Worm (Caenorhabditis elegans) whole organism, L3 larva: ENCODE measurements around the gene C15B12.8.

Experiments
- R02D3.7 ChIP-seq: fragments of 150-350 bp; optimal IDR thresholded peaks from 2 replicates; lab custom pipeline; 2014; ENCODE audit warnings: missing biosample characterization, missing genetic modification characterization
- aly-2 ChIP-seq: fragments of 150-350 bp; optimal IDR thresholded peaks from 2 replicates; lab custom pipeline; 2014; ENCODE audit warnings: missing biosample characterization, missing genetic modification characterization
- ama-1 ChIP-seq: fragments of 150-350 bp; optimal IDR thresholded peaks from 2 replicates; lab custom pipeline; 2018
- ceh-28 ChIP-seq: fragments of 150-350 bp; optimal IDR thresholded peaks from 2 replicates; lab custom pipeline; 2014; ENCODE audit warnings: missing biosample characterization, missing genetic modification reagents, missing genetic modification characterization
- ceh-82 ChIP-seq: fragments of 150-350 bp; optimal IDR thresholded peaks from 2 replicates; lab custom pipeline; 2014; ENCODE audit warnings: missing biosample characterization, missing genetic modification characterization
- ceh-9 ChIP-seq: sonication (generic microtip); optimal IDR thresholded peaks from 2 replicates; lab custom pipeline; 2018; ENCODE audit warnings: missing biosample characterization, missing genetic modification characterization
- egl-27 ChIP-seq: sonication (generic microtip); optimal IDR thresholded peaks from 4 replicates; lab custom pipeline; 2017; ENCODE audit warnings: missing biosample characterization, missing genetic modification reagents, missing genetic modification characterization
- egl-5 ChIP-seq: fragments of 150-350 bp; optimal IDR thresholded peaks from 2 replicates; lab custom pipeline; 2017; ENCODE audit warnings: missing biosample characterization, missing genetic modification reagents, missing genetic modification characterization, inconsistent platforms
- elt-1 ChIP-seq: fragments of 150-350 bp; optimal IDR thresholded peaks from 2 replicates; lab custom pipeline; 2014; ENCODE audit warnings: missing biosample characterization, missing genetic modification characterization
- elt-2 ChIP-seq: sonication (generic microtip); optimal IDR thresholded peaks from 2 replicates; lab custom pipeline; 2016; ENCODE audit warnings: missing genetic modification reagents, mild to moderate bottlenecking, missing genetic modification characterization, missing compliant biosample characterization
- elt-3 ChIP-seq, 3 experiments: fragments of 150-350 bp in 1 of 3; sonication (generic microtip) in 2 of 3; optimal IDR thresholded peaks; 2 replicates in 2 of 3; 4 replicates in 1 of 3; lab custom pipeline; 2014 to 2017; ENCODE audit warnings: missing biosample characterization in 3 of 3, missing genetic modification characterization in 3 of 3
- eor-1 ChIP-seq, 2 experiments: fragments of 150-350 bp; optimal IDR thresholded peaks; 2 replicates each; lab custom pipeline; 2014 to 2018; ENCODE audit warnings: missing biosample characterization in 2 of 2, missing genetic modification characterization in 2 of 2
- fkh-10 ChIP-seq: sonication (generic microtip); optimal IDR thresholded peaks from 2 replicates; lab custom pipeline; 2017; ENCODE audit warnings: missing biosample characterization, missing genetic modification reagents, missing genetic modification characterization
- fkh-2 ChIP-seq: fragments of 150-350 bp; optimal IDR thresholded peaks from 2 replicates; lab custom pipeline; 2014; ENCODE audit warnings: missing biosample characterization, missing genetic modification reagents, missing genetic modification characterization
- hmg-11 ChIP-seq: sonication (generic microtip); optimal IDR thresholded peaks from 2 replicates; lab custom pipeline; 2016; ENCODE audit warnings: missing genetic modification characterization, missing compliant biosample characterization
- jun-1 ChIP-seq: fragments of 150-350 bp; optimal IDR thresholded peaks from 2 replicates; lab custom pipeline; 2014; ENCODE audit warnings: missing biosample characterization, missing genetic modification reagents, missing genetic modification characterization
- lin-15B ChIP-seq: fragments of 150-350 bp; optimal IDR thresholded peaks from 2 replicates; lab custom pipeline; 2014; ENCODE audit warnings: missing biosample characterization, missing genetic modification characterization
- lsy-12 ChIP-seq: sonication (generic microtip); optimal IDR thresholded peaks from 2 replicates; lab custom pipeline; 2016; ENCODE audit warnings: mild to moderate bottlenecking, missing genetic modification characterization, missing compliant biosample characterization
- mdl-1 ChIP-seq: fragments of 150-350 bp; optimal IDR thresholded peaks from 2 replicates; lab custom pipeline; 2014; ENCODE audit warnings: missing biosample characterization, missing genetic modification characterization
- mml-1 ChIP-seq: fragments of 150-350 bp; sonication (generic microtip); optimal IDR thresholded peaks from 3 replicates; lab custom pipeline; 2014; ENCODE audit warnings: missing biosample characterization, missing genetic modification characterization
- nfya-1 ChIP-seq: sonication (generic microtip); optimal IDR thresholded peaks from 2 replicates; lab custom pipeline; 2017; ENCODE audit warnings: missing genetic modification characterization, mild to moderate bottlenecking, missing compliant biosample characterization, antibody characterized with exemption, moderate library complexity; ENCODE audit not compliant: insufficient read depth
- nhr-11 ChIP-seq: fragments of 150-350 bp; optimal IDR thresholded peaks from 2 replicates; lab custom pipeline; 2014; ENCODE audit warnings: missing biosample characterization, missing genetic modification characterization
- nhr-12 ChIP-seq: fragments of 150-350 bp; optimal IDR thresholded peaks from 2 replicates; lab custom pipeline; 2014; ENCODE audit warnings: missing biosample characterization, missing genetic modification characterization
- nhr-23 ChIP-seq: fragments of 150-350 bp; optimal IDR thresholded peaks from 2 replicates; lab custom pipeline; 2014; ENCODE audit warnings: missing biosample characterization, missing genetic modification reagents, missing genetic modification characterization
- nhr-237 ChIP-seq: fragments of 150-350 bp; optimal IDR thresholded peaks from 2 replicates; lab custom pipeline; 2014; ENCODE audit warnings: missing biosample characterization, missing genetic modification characterization
- nhr-28 ChIP-seq: fragments of 150-350 bp; optimal IDR thresholded peaks from 2 replicates; lab custom pipeline; 2014; ENCODE audit warnings: missing biosample characterization, missing genetic modification characterization
- nhr-76 ChIP-seq: fragments of 150-350 bp; sonication (generic microtip); optimal IDR thresholded peaks from 5 replicates; lab custom pipeline; 2014; ENCODE audit warnings: missing biosample characterization, missing genetic modification characterization
- pha-4 ChIP-seq: fragments of 150-350 bp; optimal IDR thresholded peaks from 2 replicates; lab custom pipeline; 2014; ENCODE audit warnings: missing biosample characterization, missing genetic modification reagents, missing genetic modification characterization
- pqm-1 ChIP-seq: fragments of 150-350 bp; optimal IDR thresholded peaks from 2 replicates; lab custom pipeline; 2017; ENCODE audit warnings: missing biosample characterization, missing genetic modification characterization, inconsistent platforms
- sea-2 ChIP-seq: fragments of 150-350 bp; sonication (generic microtip); optimal IDR thresholded peaks from 4 replicates; lab custom pipeline; 2014; ENCODE audit warnings: missing biosample characterization, missing genetic modification reagents, missing genetic modification characterization
- skn-1 ChIP-seq: fragments of 150-350 bp; optimal IDR thresholded peaks from 2 replicates; lab custom pipeline; 2014; ENCODE audit warnings: missing biosample characterization, missing genetic modification characterization
- tbx-2 ChIP-seq: sonication (generic microtip); optimal IDR thresholded peaks from 2 replicates; lab custom pipeline; 2016; ENCODE audit warnings: mild to moderate bottlenecking, missing genetic modification characterization, missing compliant biosample characterization
- unc-39 ChIP-seq: sonication (generic microtip); optimal IDR thresholded peaks from 4 replicates; lab custom pipeline; 2017; ENCODE audit warnings: missing biosample characterization, missing genetic modification characterization
- unc-62 ChIP-seq: fragments of 150-350 bp; sonication (generic microtip); optimal IDR thresholded peaks from 4 replicates; lab custom pipeline; 2014; ENCODE audit warnings: missing biosample characterization, missing genetic modification reagents, missing genetic modification characterization
- zag-1 ChIP-seq: fragments of 150-350 bp; optimal IDR thresholded peaks from 2 replicates; lab custom pipeline; 2014; ENCODE audit warnings: missing biosample characterization, missing genetic modification characterization
- ztf-11 ChIP-seq: fragments of 150-350 bp; optimal IDR thresholded peaks from 2 replicates; lab custom pipeline; 2014; ENCODE audit warnings: missing biosample characterization, missing genetic modification characterization

Gene C15B12.8

DNA sequence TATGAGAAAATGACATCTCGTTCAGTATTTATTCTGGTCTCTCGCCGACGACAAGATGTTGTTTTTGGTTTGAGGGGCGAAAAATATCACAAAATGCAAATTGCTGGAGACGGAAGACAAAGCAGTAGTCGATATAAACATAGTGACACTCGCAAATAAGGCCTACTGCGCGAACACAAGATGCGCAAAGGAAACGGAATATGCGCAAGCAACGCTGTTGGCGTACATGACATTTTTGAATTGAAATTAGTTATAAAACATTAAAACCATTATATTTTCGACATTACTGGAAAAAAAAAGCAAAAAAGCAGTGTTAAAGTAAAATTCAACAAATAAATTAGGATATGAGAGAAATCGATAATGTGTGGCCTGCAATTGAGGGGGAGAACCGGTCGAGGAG is 30.9 kb downstream of the C15B12.8 start, which contains the start of gene cdf-1:
TSS of gene cdf-1 (minus strand) at position 136 of the 400 bp plus-strand sequence.
- TF ChIP-seq nfya-1 (peak; percentile 23), nhr-23 (tag; lab: Kevin White, UChicago) (peak; percentile 45), lin-15B (peak; percentile 16), aly-2 (no peak)

DNA sequence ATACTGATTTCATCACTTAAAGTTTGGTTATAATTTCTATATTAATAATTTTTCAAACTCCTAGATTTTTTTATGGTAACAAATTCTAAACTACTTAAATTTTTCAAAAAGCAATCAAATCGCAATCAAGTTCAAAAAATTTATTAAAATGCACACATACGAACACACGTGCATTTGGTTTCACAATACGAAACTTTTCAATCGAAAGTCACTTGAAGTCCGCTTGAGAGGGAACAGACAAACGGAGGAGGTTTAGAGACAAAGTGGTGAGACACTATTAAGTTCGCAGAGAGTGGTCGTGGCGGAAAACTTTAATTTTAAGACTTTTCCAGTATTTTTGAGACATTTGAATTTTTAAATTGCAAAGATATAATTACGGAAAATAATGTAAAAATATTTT is 31.6 kb downstream of the C15B12.8 start, which contains the start of gene glr-8:
TSS of gene glr-8 (plus strand) at position 319 of the 400 bp plus-strand sequence.
- TF ChIP-seq fkh-2 (tag; lab: Kevin White, UChicago) (no peak), egl-5 (tag; lab: Kevin White, UChicago) (no peak), lsy-12 (tag; lab: Kevin White, UChicago) (no peak), R02D3.7 (no peak), elt-3 (tag; optimal IDR thresholded peaks at IDR 0.05; lab: Kevin White, UChicago) (no peak), hmg-11 (no peak), mml-1 (tag; lab: Kevin White, UChicago) (no peak), elt-1 (no peak), nfya-1 (no peak)

DNA sequence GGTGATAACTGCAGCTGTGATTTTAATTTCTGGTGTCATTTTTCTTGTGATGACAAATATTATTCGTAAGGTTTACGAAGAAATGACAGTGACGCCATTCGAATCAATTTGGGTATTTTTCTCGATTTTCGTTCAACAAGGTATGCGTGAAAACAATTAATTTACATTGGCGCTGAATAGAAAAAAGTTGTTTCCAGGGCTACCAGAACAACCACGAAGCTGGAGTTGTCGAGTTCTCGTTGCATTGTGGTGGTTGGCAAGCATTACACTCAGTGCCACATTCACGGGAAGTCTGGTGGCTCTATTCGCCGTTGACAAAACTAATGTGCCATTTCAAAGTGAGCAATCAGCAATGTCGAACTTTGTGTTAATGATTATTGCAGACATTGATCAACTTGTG is 33.7 kb downstream of the C15B12.8 start:
- TF ChIP-seq lsy-12 (tag; lab: Kevin White, UChicago) (no peak), egl-5 (tag; lab: Kevin White, UChicago) (peak; percentile 29), ztf-11 (tag; lab: Kevin White, UChicago) (no peak), fkh-10 (GFP tag; lab: Kevin White, UChicago) (no peak), nhr-76 (tag; lab: Kevin White, UChicago) (no peak)

DNA sequence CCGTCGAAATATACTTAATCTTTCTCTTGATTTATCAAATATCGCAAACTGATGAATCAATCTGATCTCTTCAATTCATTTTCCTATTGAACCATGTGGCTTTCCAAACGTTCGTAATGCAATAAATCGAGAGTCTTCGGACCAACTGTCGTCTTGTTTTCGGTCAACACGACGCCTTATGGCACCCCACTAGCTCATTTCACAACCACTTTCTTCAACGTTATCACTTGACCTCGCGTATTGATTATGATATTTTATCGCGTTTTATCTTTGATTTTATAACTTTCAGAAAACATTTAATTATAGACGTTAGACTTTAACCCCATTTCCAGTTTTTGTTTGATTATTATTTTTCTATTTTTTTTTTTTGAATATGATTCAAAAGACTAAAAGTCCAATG is 35.7 kb downstream of the C15B12.8 start:
- peak; percentile 59 for TF ChIP-seq elt-2 (tag; lab: Kevin White, UChicago)
- no peak for TF ChIP-seq mml-1 (tag; lab: Kevin White, UChicago)
- TF ChIP-seq tbx-2: no peak
- TF ChIP-seq egl-5 (tag; lab: Kevin White, UChicago): peak; percentile 49
- TF ChIP-seq hmg-11: no peak
- no peak for TF ChIP-seq nhr-23 (tag; lab: Kevin White, UChicago)
- TF ChIP-seq pqm-1 (tag; lab: Kevin White, UChicago): peak; percentile 27
- no peak for TF ChIP-seq zag-1 (tag; lab: Kevin White, UChicago)
- TF ChIP-seq nfya-1: no peak
- TF ChIP-seq egl-27 (tag; lab: Kevin White, UChicago): no peak
- no peak for TF ChIP-seq eor-1 (tag; optimal IDR thresholded peaks at IDR 0.05; lab: Kevin White, UChicago)
- TF ChIP-seq nhr-237 (tag; lab: Kevin White, UChicago): no peak
- no peak for TF ChIP-seq unc-62 (GFP tag; lab: Kevin White, UChicago)
- no peak for TF ChIP-seq lin-15B

DNA sequence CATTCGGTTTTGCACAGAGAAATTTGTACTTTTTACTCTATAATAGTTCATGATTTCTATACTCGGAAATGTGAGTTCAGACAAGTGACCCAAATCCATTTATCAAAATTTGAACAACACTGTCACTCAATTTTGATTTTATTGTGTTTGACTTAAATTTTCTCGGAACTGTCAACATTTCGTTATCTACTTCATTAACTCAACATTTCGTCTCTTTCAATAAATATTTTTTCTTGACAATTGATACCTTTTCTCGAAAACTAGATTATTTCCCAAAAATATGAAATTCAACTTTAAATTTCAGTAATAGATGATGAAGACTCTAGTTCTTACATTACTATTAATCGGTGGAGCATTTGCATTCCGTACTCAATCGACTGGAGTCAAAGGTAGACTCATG is 36.6 kb downstream of the C15B12.8 start, which contains the start of gene ttr-36:
TSS of gene ttr-36 (plus strand) at position 301 of the 400 bp plus-strand sequence.
- TF ChIP-seq nhr-28 (tag; lab: Kevin White, UChicago) (no peak), mdl-1 (tag; lab: Kevin White, UChicago) (no peak), fkh-10 (GFP tag; lab: Kevin White, UChicago) (no peak), nhr-12 (tag; lab: Kevin White, UChicago) (no peak), zag-1 (tag; lab: Kevin White, UChicago) (no peak), skn-1 (tag; lab: Kevin White, UChicago) (no peak), elt-1 (no peak), ama-1 (lab: Kevin White, UChicago) (no peak), jun-1 (tag; lab: Kevin White, UChicago) (no peak), sea-2 (no peak), unc-39 (tag; lab: Kevin White, UChicago) (no peak), egl-5 (tag; lab: Kevin White, UChicago) (no peak)

DNA sequence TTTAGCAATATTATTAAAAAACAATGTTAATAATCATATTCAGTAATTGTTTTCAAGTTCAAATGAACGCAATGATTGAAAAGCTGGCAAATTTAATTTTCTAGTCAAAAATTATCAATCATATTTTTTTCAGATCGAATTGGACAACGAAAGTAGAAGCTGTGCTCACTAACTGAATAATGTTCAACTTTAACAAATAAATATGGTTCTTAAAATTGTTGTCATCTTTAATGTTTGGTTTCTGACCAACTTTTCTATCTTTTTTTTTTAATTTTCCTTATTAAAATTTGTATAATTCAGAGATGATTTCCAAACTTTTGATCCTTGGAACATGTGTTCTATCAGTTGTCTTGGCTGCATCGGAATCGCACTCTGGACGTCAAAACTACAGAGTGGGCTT is 37.9 kb downstream of the C15B12.8 start, which contains the start of gene ttr-35:
TSS of gene ttr-35 (plus strand) at position 301 of the 400 bp plus-strand sequence.
- TF ChIP-seq fkh-2 (tag; lab: Kevin White, UChicago): no peak
- TF ChIP-seq skn-1 (tag; lab: Kevin White, UChicago): no peak
- no peak for TF ChIP-seq nhr-237 (tag; lab: Kevin White, UChicago)
- no peak for TF ChIP-seq eor-1 (tag; optimal IDR thresholded peaks at IDR 0.05; lab: Kevin White, UChicago)
- no peak for TF ChIP-seq ceh-82 (tag; lab: Kevin White, UChicago)
- TF ChIP-seq aly-2: no peak
- no peak for TF ChIP-seq hmg-11
- TF ChIP-seq jun-1 (tag; lab: Kevin White, UChicago): no peak
- no peak for TF ChIP-seq ceh-28 (tag; lab: Kevin White, UChicago)
- no peak for TF ChIP-seq elt-3 (tag; optimal IDR thresholded peaks at IDR 0.05; lab: Kevin White, UChicago)
- no peak for TF ChIP-seq mml-1 (tag; lab: Kevin White, UChicago)
- TF ChIP-seq fkh-10 (GFP tag; lab: Kevin White, UChicago): no peak
- no peak for TF ChIP-seq pha-4 (tag; lab: Kevin White, UChicago)
- no peak for TF ChIP-seq pqm-1 (tag; lab: Kevin White, UChicago)
- TF ChIP-seq ceh-9 (tag; lab: Kevin White, UChicago): no peak
- no peak for TF ChIP-seq ama-1 (lab: Kevin White, UChicago)
- TF ChIP-seq nhr-11: no peak
